Fruit fly (Drosophila melanogaster) whole organism, prepupa: ENCODE measurements around the gene CG3402.

ENCODE experiments used
- Blimp-1 ChIP-seq: fragments of 200-800 bp; sonication (Bioruptor generic); optimal IDR thresholded peaks from 3 replicates; lab custom pipeline; 2017; ENCODE audit warnings: missing biosample characterization, missing genetic modification characterization, mild to moderate bottlenecking, moderate library complexity, missing genetic modification reagents
- CG11902 ChIP-seq: fragments of 200-800 bp; sonication (Bioruptor generic); optimal IDR thresholded peaks from 3 replicates; lab custom pipeline; 2016; ENCODE audit warnings: missing biosample characterization, missing genetic modification characterization
- Eip75B ChIP-seq: fragments of 200-800 bp; sonication (Bioruptor generic); optimal IDR thresholded peaks from 3 replicates; lab custom pipeline; 2016; ENCODE audit warnings: missing biosample characterization, missing genetic modification characterization
- Hr38 ChIP-seq: sonication (Bioruptor generic); optimal IDR thresholded peaks from 2 replicates; lab custom pipeline; 2016; ENCODE audit warnings: missing biosample characterization, missing genetic modification characterization

dm6 chr3L:648155-649024, 4.3 kb downstream of the CG3402 start, which contains the start of gene Gale:
- TF ChIP-seq CG11902 (no peak), Hr38 (GFP tag; lab: Kevin White, UChicago) (no peak), Eip75B (GFP tag; lab: Kevin White, UChicago) (no peak), Blimp-1 (GFP tag; lab: Kevin White, UChicago) (no peak)
